Worm (Caenorhabditis elegans) whole organism, L4 larva: Measurements from ENCODE around the gene C04E12.2.

ENCODE experiments used
- D1046.2 ChIP-seq: fragments of 200-800 bp; sonication (Bioruptor generic); IDR thresholded peaks from 2 replicates; pipeline ENCODE4 v1.3.6; 2022; ENCODE audit warnings: missing genetic modification characterization, missing compliant biosample characterization
- F37D6.2 ChIP-seq: sonication (generic microtip); optimal IDR thresholded peaks from 2 replicates; lab custom pipeline; 2016; ENCODE audit warnings: mild to moderate bottlenecking, missing genetic modification characterization, missing compliant biosample characterization
- Y75B8A.6 ChIP-seq: fragments of 200-800 bp; sonication (Bioruptor generic); IDR thresholded peaks from 2 replicates; pipeline ENCODE4 v1.3.6; 2022; ENCODE audit warnings: missing genetic modification reagents, missing genetic modification characterization, missing compliant biosample characterization
- arid-1 ChIP-seq: fragments of 200-800 bp; sonication (Bioruptor generic); conservative IDR thresholded peaks from 2 replicates; pipeline ENCODE4 v1.3.6; 2022; ENCODE audit warnings: missing genetic modification reagents, missing genetic modification characterization, missing compliant biosample characterization
- ceh-20 ChIP-seq: fragments of 200-800 bp; sonication (Bioruptor generic); IDR thresholded peaks from 2 replicates; pipeline ENCODE4 v1.3.6; 2022; ENCODE audit warnings: missing genetic modification reagents, missing genetic modification characterization, missing compliant biosample characterization
- ceh-32 ChIP-seq: sonication (generic microtip); optimal IDR thresholded peaks from 2 replicates; lab custom pipeline; 2016; ENCODE audit warnings: mild to moderate bottlenecking, missing genetic modification characterization, missing compliant biosample characterization; ENCODE audit not compliant: poor library complexity
- ceh-62 ChIP-seq: sonication (generic microtip); optimal IDR thresholded peaks from 2 replicates; lab custom pipeline; 2017; ENCODE audit warnings: missing biosample characterization, missing genetic modification characterization
- cey-2 ChIP-seq: sonication (generic microtip); optimal IDR thresholded peaks from 3 replicates; lab custom pipeline; 2017; ENCODE audit warnings: missing genetic modification characterization, mild to moderate bottlenecking, missing compliant biosample characterization, antibody characterized with exemption, borderline replicate concordance; ENCODE audit not compliant: insufficient read depth
- ctbp-1 ChIP-seq: fragments of 200-800 bp; sonication (Bioruptor generic); IDR thresholded peaks from 2 replicates; pipeline ENCODE4 v1.3.6; 2022; ENCODE audit warnings: missing genetic modification reagents, missing genetic modification characterization, missing compliant biosample characterization
- daf-16 ChIP-seq, 3 experiments: sonication (generic microtip); optimal IDR thresholded peaks; 2 replicates each; lab custom pipeline; 2016 to 2017; ENCODE audit warnings: missing genetic modification characterization in 3 of 3, missing genetic modification reagents in 3 of 3, mild to moderate bottlenecking in 2 of 3, missing compliant biosample characterization in 2 of 3, missing biosample characterization in 1 of 3, moderate library complexity in 1 of 3
- fkh-10 ChIP-seq: fragments of 150-350 bp; optimal IDR thresholded peaks from 2 replicates; lab custom pipeline; 2014; ENCODE audit warnings: missing biosample characterization, missing genetic modification reagents, missing genetic modification characterization
- hlh-11 ChIP-seq: fragments of 200-800 bp; sonication (Bioruptor generic); optimal IDR thresholded peaks from 2 replicates; lab custom pipeline; 2018; ENCODE audit warnings: mild to moderate bottlenecking, missing genetic modification characterization, missing compliant biosample characterization
- lin-29 ChIP-seq: fragments of 200-800 bp; sonication (Bioruptor generic); IDR thresholded peaks from 2 replicates; pipeline ENCODE4 v1.3.6; 2022; ENCODE audit warnings: missing genetic modification reagents, missing genetic modification characterization, missing compliant biosample characterization
- lsy-2 ChIP-seq, 2 experiments: fragments of 150-350 bp in 1 of 2; sonication (generic microtip) in 1 of 2; optimal IDR thresholded peaks; 2 replicates each; lab custom pipeline; 2014 to 2017; ENCODE audit warnings: missing biosample characterization in 2 of 2, missing genetic modification characterization in 2 of 2
- madf-9 ChIP-seq: fragments of 200-800 bp; sonication (Bioruptor generic); conservative IDR thresholded peaks from 2 replicates; pipeline ENCODE4 v1.3.6; 2022; ENCODE audit warnings: missing genetic modification reagents, missing genetic modification characterization, missing compliant biosample characterization
- mep-1 ChIP-seq: fragments of 150-350 bp; sonication (generic microtip); optimal IDR thresholded peaks from 3 replicates; lab custom pipeline; 2014; ENCODE audit warnings: missing biosample characterization, missing genetic modification characterization
- nhr-102 ChIP-seq: sonication (generic microtip); optimal IDR thresholded peaks from 2 replicates; lab custom pipeline; 2016; ENCODE audit warnings: mild to moderate bottlenecking, missing genetic modification characterization, moderate library complexity, missing compliant biosample characterization
- nhr-237 ChIP-seq: sonication (generic microtip); optimal IDR thresholded peaks from 2 replicates; lab custom pipeline; 2017; ENCODE audit warnings: missing biosample characterization, missing genetic modification characterization
- nhr-25 ChIP-seq: sonication (generic microtip); optimal IDR thresholded peaks from 2 replicates; lab custom pipeline; 2017; ENCODE audit warnings: missing genetic modification characterization, mild to moderate bottlenecking, missing compliant biosample characterization, antibody characterized with exemption, moderate library complexity, borderline replicate concordance; ENCODE audit not compliant: insufficient read depth
- nhr-48 ChIP-seq: sonication (generic microtip); optimal IDR thresholded peaks from 2 replicates; lab custom pipeline; 2016; ENCODE audit warnings: mild to moderate bottlenecking, missing genetic modification characterization, missing compliant biosample characterization
- pqm-1 ChIP-seq: sonication (generic microtip); optimal IDR thresholded peaks from 2 replicates; lab custom pipeline; 2017; ENCODE audit warnings: missing biosample characterization, missing genetic modification characterization
- set-16 ChIP-seq: fragments of 200-800 bp; sonication (Bioruptor generic); IDR thresholded peaks from 2 replicates; pipeline ENCODE4 v1.3.6; 2022; ENCODE audit warnings: missing genetic modification reagents, missing genetic modification characterization, missing compliant biosample characterization
- snpc-1.2 ChIP-seq: fragments of 200-800 bp; sonication (Bioruptor generic); IDR thresholded peaks from 2 replicates; pipeline ENCODE4 v1.3.6; 2022; ENCODE audit warnings: missing genetic modification reagents, missing genetic modification characterization, missing compliant biosample characterization
- snpc-4 ChIP-seq: fragments of 150-350 bp; optimal IDR thresholded peaks from 2 replicates; lab custom pipeline; 2014; ENCODE audit warnings: missing biosample characterization, missing genetic modification characterization
- tra-1 ChIP-seq: fragments of 200-800 bp; sonication (Bioruptor generic); IDR thresholded peaks from 2 replicates; pipeline ENCODE4 v1.3.6; 2022; ENCODE audit warnings: missing genetic modification reagents, missing genetic modification characterization, missing compliant biosample characterization
- unc-62 ChIP-seq, 3 experiments: fragments of 150-350 bp in 1 of 3; sonication (generic microtip); optimal IDR thresholded peaks in 2 of 3; peaks in 1 of 3; 1 replicate in 1 of 3; 2 replicates in 2 of 3; lab custom pipeline; 2014 to 2017; ENCODE audit warnings: missing biosample characterization in 3 of 3, missing genetic modification characterization in 3 of 3, missing genetic modification reagents in 3 of 3, missing genotype in 1 of 3
- zag-1 ChIP-seq: fragments of 150-350 bp; optimal IDR thresholded peaks from 2 replicates; lab custom pipeline; 2014; ENCODE audit warnings: missing biosample characterization, missing genetic modification characterization
- zfp-3 ChIP-seq: fragments of 200-800 bp; sonication (Bioruptor generic); conservative IDR thresholded peaks from 2 replicates; pipeline ENCODE4 v1.3.6; 2022; ENCODE audit warnings: missing genetic modification reagents, missing genetic modification characterization, missing compliant biosample characterization
- zip-2 ChIP-seq: fragments of 150-350 bp; optimal IDR thresholded peaks from 2 replicates; lab custom pipeline; 2014; ENCODE audit warnings: missing biosample characterization, missing genetic modification characterization
- ztf-7 ChIP-seq: fragments of 150-350 bp; optimal IDR thresholded peaks from 2 replicates; lab custom pipeline; 2014; ENCODE audit warnings: missing biosample characterization, missing genetic modification characterization

Gene C04E12.2

DNA sequence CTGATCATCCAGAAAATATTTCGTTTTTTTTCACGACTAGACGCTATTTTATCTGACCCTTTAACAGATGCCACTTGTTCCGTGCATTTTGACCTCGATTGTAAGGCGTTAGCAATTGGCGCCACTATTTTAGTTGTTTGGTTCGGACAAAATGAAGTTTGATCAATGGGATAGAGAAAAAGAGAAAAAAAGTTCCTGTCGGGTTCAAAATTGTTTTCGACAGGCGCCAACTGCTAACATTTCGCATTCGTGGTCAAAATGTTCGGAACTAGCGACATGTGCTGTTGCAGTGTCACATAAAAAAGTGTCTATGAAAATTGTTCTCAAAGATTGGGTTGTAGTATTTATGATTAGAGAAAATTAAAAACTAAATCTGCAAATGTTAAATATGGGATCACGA is 20.4 kb upstream of the C04E12.2 start (continued):
- TF ChIP-seq hlh-11 (tag; lab: Kevin White, UChicago), result peak; percentile 64
- TF ChIP-seq arid-1, result no peak
- TF ChIP-seq Y75B8A.6, result no peak
- TF ChIP-seq ztf-7, result no peak
- TF ChIP-seq madf-9 (GFP tag; lab: Robert Waterston, UW), result no peak
- peak; percentile 2 for TF ChIP-seq nhr-48
- TF ChIP-seq daf-16 (GFP tag; optimal IDR thresholded peaks at IDR 0.05; lab: Kevin White, UChicago), result peak in 1 of 2 experiments; percentile 82
- no peak for TF ChIP-seq daf-16 (tag; optimal IDR thresholded peaks at IDR 0.05; lab: Kevin White, UChicago)
- no peak for TF ChIP-seq nhr-25 (tag; lab: Kevin White, UChicago)
- TF ChIP-seq ceh-32 (tag; lab: Kevin White, UChicago), result no peak

DNA sequence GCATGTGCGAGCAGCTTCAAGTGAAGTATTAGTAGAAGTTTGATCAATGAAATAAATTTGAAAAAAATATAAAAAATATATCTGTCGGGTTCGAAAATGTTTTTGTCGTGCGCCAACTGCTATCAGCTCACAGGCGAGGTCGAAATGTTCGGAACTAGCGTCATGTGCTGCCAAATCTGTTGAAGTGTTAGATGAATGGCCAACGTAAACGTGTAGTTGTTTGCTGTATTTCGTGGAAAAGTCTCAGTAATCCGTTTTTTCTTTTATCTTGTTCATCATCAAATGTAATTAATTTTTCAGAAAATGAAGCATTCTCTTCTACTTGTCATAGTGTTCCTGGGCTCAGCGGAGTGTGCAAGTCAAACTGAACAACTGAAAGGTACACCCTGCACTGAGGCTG is 18.0 kb upstream of the C04E12.2 start, which contains the start of gene C17B7.15:
C17B7.15 (plus strand) TSS at position 301 of the 400 bp plus-strand sequence.
- no peak for TF ChIP-seq cey-2 (tag; lab: Kevin White, UChicago)
- TF ChIP-seq daf-16 (GFP tag; optimal IDR thresholded peaks at IDR 0.05; lab: Kevin White, UChicago), result peak in 1 of 2 experiments; percentile 60
- no peak for TF ChIP-seq daf-16 (tag; optimal IDR thresholded peaks at IDR 0.05; lab: Kevin White, UChicago)

DNA sequence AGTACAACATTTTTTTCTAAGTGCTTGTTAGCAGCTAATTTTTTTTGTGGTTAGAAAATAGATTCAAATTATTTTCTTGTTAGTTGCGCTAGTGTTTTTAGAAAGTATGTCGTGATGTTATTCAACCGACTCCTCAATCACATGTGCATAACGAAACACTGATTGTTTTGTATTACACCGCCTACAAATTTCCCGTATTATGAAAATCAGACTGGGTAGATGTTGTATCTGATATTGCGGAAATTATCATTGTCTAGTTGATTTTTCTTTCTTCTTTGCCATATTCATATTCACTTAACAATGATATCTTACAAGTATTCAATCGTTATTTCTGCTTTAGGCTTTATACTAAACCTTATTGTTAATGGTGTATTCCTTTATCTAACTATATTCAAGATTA is 16.6 kb upstream of the C04E12.2 start, which contains the start of gene str-63:
str-63 (plus strand) TSS at position 301 of the 400 bp plus-strand sequence.
- no peak for TF ChIP-seq set-16 (GFP tag; lab: Robert Waterston, UW)
- TF ChIP-seq ceh-20 (GFP tag; lab: Robert Waterston, UW), result no peak
- TF ChIP-seq F37D6.2 (tag; lab: Kevin White, UChicago), result no peak
- TF ChIP-seq tra-1, result no peak
- no peak for TF ChIP-seq mep-1 (tag; lab: Kevin White, UChicago)
- TF ChIP-seq lin-29, result no peak
- no peak for TF ChIP-seq lsy-2 (tag; optimal IDR thresholded peaks at IDR 0.05; lab: Kevin White, UChicago)
- TF ChIP-seq ceh-62 (tag; lab: Kevin White, UChicago), result no peak
- no peak for TF ChIP-seq nhr-237 (tag; lab: Kevin White, UChicago)
- no peak for TF ChIP-seq madf-9 (GFP tag; lab: Robert Waterston, UW)
- TF ChIP-seq nhr-102 (tag; lab: Kevin White, UChicago), result no peak
- no peak for TF ChIP-seq snpc-1.2 (GFP tag; lab: Robert Waterston, UW)

DNA sequence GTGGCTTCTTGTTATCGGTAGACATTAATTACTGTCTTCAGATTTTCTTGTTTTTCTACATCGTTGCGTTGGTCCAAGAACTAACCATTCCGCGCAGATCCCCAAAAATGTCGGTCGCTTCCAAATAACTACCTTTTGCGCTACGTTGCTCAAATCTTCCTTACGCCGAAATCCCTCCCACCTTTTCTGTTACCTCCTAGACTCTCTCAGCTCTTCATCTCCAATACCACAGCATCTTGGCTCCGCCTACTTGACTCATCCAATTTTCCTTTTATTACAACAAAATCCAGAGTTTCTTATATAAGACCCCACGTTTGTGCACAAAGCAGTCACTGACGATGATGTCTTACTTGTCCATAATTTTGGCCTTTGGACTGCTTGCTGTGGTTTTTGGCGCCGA is 14.9 kb upstream of the C04E12.2 start, which contains the start of gene C17B7.12:
C17B7.12 (plus strand) TSS at position 301 of the 400 bp plus-strand sequence.
- TF ChIP-seq unc-62 (GFP tag; optimal IDR thresholded peaks at IDR 0.05 in 1 of 2; lab: Kevin White, UChicago) (no peak), unc-62 (tag; optimal IDR thresholded peaks at IDR 0.05; lab: Kevin White, UChicago) (no peak), ctbp-1 (GFP tag; lab: Robert Waterston, UW) (no peak), zip-2 (tag; lab: Kevin White, UChicago) (no peak), zfp-3 (no peak), pqm-1 (no peak), snpc-4 (tag; lab: Kevin White, UChicago) (no peak)

DNA sequence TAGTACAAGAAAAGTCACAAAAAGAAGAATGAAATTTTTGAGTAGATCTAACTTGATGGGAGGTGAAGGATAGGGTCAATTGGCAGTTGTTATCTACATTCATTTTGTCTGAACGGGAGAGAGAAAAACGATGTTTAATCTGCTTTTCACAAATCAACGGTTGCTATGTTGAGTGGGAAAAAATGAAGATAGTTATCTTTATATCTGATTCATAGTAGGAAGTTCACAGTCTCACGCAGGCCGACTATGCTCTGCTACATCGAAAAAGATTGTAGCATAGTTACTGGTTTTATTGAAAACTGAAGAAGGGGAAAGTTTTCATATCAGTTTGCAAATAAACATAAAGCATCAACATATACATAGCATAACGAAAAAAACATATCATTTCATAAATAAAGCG is 12.3 kb upstream of the C04E12.2 start:
- TF ChIP-seq fkh-10 (GFP tag; lab: Kevin White, UChicago) (no peak), zag-1 (no peak), D1046.2 (no peak), nhr-237 (tag; lab: Kevin White, UChicago) (no peak), unc-62 (GFP tag; optimal IDR thresholded peaks at IDR 0.05 in 1 of 2; lab: Kevin White, UChicago) (peak in 1 of 2 experiments; percentile 28), unc-62 (tag; optimal IDR thresholded peaks at IDR 0.05; lab: Kevin White, UChicago) (no peak)
- TF ChIP-seq, all 104 proteins: peak for 1
